Worm (Caenorhabditis elegans): ENCODE data around the gene R10E4.6.

The R10E4.6 gene

DNA sequence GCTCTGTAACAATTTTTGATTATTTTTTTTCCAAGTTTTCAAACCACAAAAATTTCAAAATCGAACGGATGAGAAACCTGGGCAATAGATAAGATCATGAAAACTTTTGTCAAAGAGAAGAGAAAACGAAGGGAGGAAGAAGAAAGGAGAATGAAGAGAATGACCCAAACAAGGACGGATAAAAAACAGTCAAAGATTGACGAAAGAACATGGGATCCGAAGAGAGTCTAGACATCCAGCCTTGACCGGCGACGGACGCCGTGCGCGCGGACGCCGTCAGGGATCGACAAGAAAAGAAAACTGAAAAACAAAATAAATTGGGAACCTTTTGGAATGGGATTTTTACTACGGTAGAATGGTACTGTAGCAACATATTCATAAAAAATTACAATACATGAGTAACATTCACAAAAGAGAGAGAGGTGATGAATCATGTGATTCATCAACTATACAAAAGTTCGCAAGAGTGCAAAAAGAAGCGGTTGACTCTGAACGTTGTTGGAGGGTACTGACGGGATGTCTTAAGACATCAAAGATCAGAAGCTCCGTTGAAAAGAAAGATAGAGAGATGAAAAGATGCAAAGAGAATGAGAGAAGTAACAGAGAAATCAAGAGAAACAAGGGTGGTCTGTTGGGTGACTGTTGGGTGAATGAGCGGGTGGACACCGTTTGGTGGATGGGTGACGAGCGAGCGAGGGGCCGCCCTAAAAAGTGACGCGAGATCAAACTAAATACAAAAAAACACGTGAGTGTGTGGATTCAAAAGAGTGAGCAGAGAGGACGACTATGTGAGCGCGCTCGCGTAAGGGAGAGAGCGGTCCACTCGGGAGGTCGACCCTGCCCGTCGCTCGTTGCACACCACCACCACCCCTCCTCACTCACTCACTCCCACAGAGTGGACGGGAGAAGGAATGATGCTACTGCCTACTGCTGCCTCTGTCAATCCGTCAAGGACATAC, 12.7 kb upstream of the R10E4.6 start, which contains the start of gene sup-26:
sup-26 (minus strand) TSS at position 10 of the 959 bp plus-strand sequence.
- TF ChIP-seq ceh-100 (GFP tag; IDR thresholded peaks at IDR 0.05) (no peak), aptf-2 (GFP tag; conservative IDR thresholded peaks at IDR 0.05) (peak; percentile 56; the same call in 1 of the 2 replicates), cebp-1 (GFP tag; IDR thresholded peaks at IDR 0.05) (no peak), cebp-1 (tag; optimal IDR thresholded peaks at IDR 0.05) (peak; percentile 41), bed-2 (GFP tag; IDR thresholded peaks at IDR 0.05) (no peak), ama-1 (optimal IDR thresholded peaks at IDR 0.05) (no peak), ama-1 (GFP tag; optimal IDR thresholded peaks at IDR 0.05) (no peak), hmg-1.2 (GFP tag; IDR thresholded peaks at IDR 0.05) (0 out of 2 replicates have a peak, but pooled peaks have one; percentile 39), mcd-1 (GFP tag; IDR thresholded peaks at IDR 0.05) (peak; percentile 29; the same call in 1 of the 2 replicates), lin-40 (tag; optimal IDR thresholded peaks at IDR 0.05) (no peak), attf-3 (GFP tag; conservative IDR thresholded peaks at IDR 0.05) (no peak), zfh-2 (GFP tag; conservative IDR thresholded peaks at IDR 0.05) (peak; percentile 93), madf-6 (GFP tag; IDR thresholded peaks at IDR 0.05) (0 out of 2 replicates have a peak, but pooled peaks have one; percentile 6), K12H6.12 (tag; optimal IDR thresholded peaks at IDR 0.05) (peak; percentile 3), egrh-3 (GFP tag; IDR thresholded peaks at IDR 0.05) (peak; percentile 66; the same call in 1 of the 2 replicates), rec-8 (tag; optimal IDR thresholded peaks at IDR 0.05) (no peak), T07F8.4 (tag; optimal IDR thresholded peaks at IDR 0.05) (no peak)

DNA sequence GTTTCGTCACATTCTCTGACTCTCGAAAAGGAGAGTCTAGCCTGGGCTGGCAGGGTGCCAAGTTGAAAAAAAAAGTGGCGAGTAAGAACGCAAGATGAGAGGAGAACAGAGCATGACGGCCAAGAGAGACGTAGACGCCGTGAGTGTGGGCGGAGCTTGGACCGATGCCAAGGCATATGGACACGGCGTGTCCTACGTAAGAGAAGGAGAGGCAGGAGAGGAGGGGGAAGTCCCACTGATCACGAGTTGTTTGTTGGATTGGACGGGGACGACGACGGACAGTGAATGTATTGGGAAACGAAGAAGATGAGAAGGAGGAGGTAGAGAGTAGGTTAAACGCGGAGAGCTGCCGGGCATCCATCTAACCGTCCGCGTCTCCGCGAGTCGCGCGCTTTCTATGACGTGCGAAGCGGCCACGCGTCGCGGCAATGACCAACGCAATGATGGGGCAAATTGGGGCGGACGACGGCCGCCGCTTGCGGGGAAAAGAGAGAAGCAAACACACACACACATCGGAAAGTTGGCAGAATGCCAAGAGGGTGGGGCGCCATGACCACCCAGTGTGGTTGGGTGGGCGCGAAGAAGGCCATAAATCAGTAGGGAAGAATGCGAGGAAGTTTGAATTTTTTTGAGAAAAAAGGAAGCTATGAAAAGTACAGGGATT, 11.1 kb upstream of the R10E4.6 start:
- no peak for TF ChIP-seq mes-4 (tag; optimal IDR thresholded peaks at IDR 0.05)
- peak; percentile 100 for TF ChIP-seq zfh-2 (GFP tag; conservative IDR thresholded peaks at IDR 0.05)
- TF ChIP-seq F57A8.1 (GFP tag; optimal IDR thresholded peaks at IDR 0.05): peak; percentile 34
- TF ChIP-seq dpff-1 (tag; optimal IDR thresholded peaks at IDR 0.05): peak; percentile 84
- peak; percentile 93 for TF ChIP-seq unc-62 (GFP tag; optimal IDR thresholded peaks at IDR 0.05)
- TF ChIP-seq B0019.2 (GFP tag; conservative IDR thresholded peaks at IDR 0.05): no peak
- TF ChIP-seq ccch-3 (GFP tag; optimal IDR thresholded peaks at IDR 0.05): no peak
- peak; percentile 1 for TF ChIP-seq snpc-3.4 (tag; optimal IDR thresholded peaks at IDR 0.05)
- peak; percentile 98 for TF ChIP-seq attf-5 (GFP tag; optimal IDR thresholded peaks at IDR 0.05)
- TF ChIP-seq B0035.1 (tag; optimal IDR thresholded peaks at IDR 0.05): peak; percentile 89
- no peak for TF ChIP-seq F49E8.2 (tag; optimal IDR thresholded peaks at IDR 0.05; ENCODE audit: insufficient read depth)
- peak; percentile 87 for TF ChIP-seq madf-3 (GFP tag; IDR thresholded peaks at IDR 0.05)
- TF ChIP-seq hmg-20 (GFP tag; IDR thresholded peaks at IDR 0.05): peak; percentile 66; the same call in 1 of the 2 replicates
- no peak for TF ChIP-seq madf-8 (GFP tag; conservative IDR thresholded peaks at IDR 0.05)
- TF ChIP-seq ztf-28 (GFP tag; IDR thresholded peaks at IDR 0.05): 0 out of 2 replicates have a peak, but pooled peaks have one; percentile 11
- TF ChIP-seq rec-8 (tag; optimal IDR thresholded peaks at IDR 0.05): no peak
- TF ChIP-seq F52B5.7 (tag; optimal IDR thresholded peaks at IDR 0.05): peak; percentile 68
- peak; percentile 41 for TF ChIP-seq zim-3 (tag; optimal IDR thresholded peaks at IDR 0.05)
- peak; percentile 93 to 95 for TF ChIP-seq let-607 (tag; optimal IDR thresholded peaks at IDR 0.05)
- no peak for TF ChIP-seq nfya-1 (tag; optimal IDR thresholded peaks at IDR 0.05; ENCODE audit: borderline replicate concordance, insufficient read depth)
- no peak for TF ChIP-seq snpc-1.1 (tag; optimal IDR thresholded peaks at IDR 0.05; ENCODE audit: insufficient read depth)
- TF ChIP-seq nhr-120 (GFP tag; IDR thresholded peaks at IDR 0.05): no peak
- no peak for TF ChIP-seq hrde-1 (tag; optimal IDR thresholded peaks at IDR 0.05; ENCODE audit: borderline replicate concordance)
- TF ChIP-seq lsy-27 (tag; optimal IDR thresholded peaks at IDR 0.05; ENCODE audit: borderline replicate concordance, insufficient read depth): no peak
- no peak for TF ChIP-seq Y79H2A.3 (GFP tag; conservative IDR thresholded peaks at IDR 0.05)
- TF ChIP-seq snpc-4 (GFP tag; optimal IDR thresholded peaks at IDR 0.05): peak; percentile 2
- TF ChIP-seq snpc-4 (tag; optimal IDR thresholded peaks at IDR 0.05): peak in 3 of 4 experiments; percentile 76 to 88 (median 86)

All from whole organism, young adult.